Fruit fly (Drosophila melanogaster): ENCODE measurements around the gene CG6340.

CG6340 gene

dm6 chrX:15499996-15500904 is 18.1 kb downstream of the CG6340 start:
- TF ChIP-seq Dll (optimal IDR thresholded peaks at IDR 0.05) (no peak), EcR (GFP tag; optimal IDR thresholded peaks at IDR 0.05) (no peak), usp (GFP tag; optimal IDR thresholded peaks at IDR 0.05) (no peak), psq (optimal IDR thresholded peaks at IDR 0.05) (no peak), CG8478 (optimal IDR thresholded peaks at IDR 0.05) (no peak), pan (optimal IDR thresholded peaks at IDR 0.05) (no peak)

- TF ChIP-seq CG8478 (optimal IDR thresholded peaks at IDR 0.05) (no peak), psq (optimal IDR thresholded peaks at IDR 0.05) (no peak), EcR (GFP tag; optimal IDR thresholded peaks at IDR 0.05) (no peak), usp (GFP tag; optimal IDR thresholded peaks at IDR 0.05) (no peak), Dll (optimal IDR thresholded peaks at IDR 0.05) (no peak), pan (optimal IDR thresholded peaks at IDR 0.05) (no peak)
These were observed 19.6 kb downstream of the CG6340 start for dm6 chrX:15501706-15502267.

dm6 chrX:15502864-15503263 is 20.7 kb downstream of the CG6340 start:
- TF ChIP-seq psq (optimal IDR thresholded peaks at IDR 0.05): no peak
- TF ChIP-seq Dll (optimal IDR thresholded peaks at IDR 0.05): no peak
- no peak for TF ChIP-seq CG8478 (optimal IDR thresholded peaks at IDR 0.05)
- no peak for TF ChIP-seq usp (GFP tag; optimal IDR thresholded peaks at IDR 0.05)
- TF ChIP-seq pan (optimal IDR thresholded peaks at IDR 0.05): no peak
- no peak for TF ChIP-seq EcR (GFP tag; optimal IDR thresholded peaks at IDR 0.05)

dm6 chrX:15511399-15511798 is 29.2 kb downstream of the CG6340 start:
- TF ChIP-seq pan (optimal IDR thresholded peaks at IDR 0.05): no peak
- TF ChIP-seq usp (GFP tag; optimal IDR thresholded peaks at IDR 0.05): no peak
- TF ChIP-seq Dll (optimal IDR thresholded peaks at IDR 0.05): no peak

dm6 chrX:15522426-15523153 is 40.4 kb downstream of the CG6340 start:
- TF ChIP-seq Dll (optimal IDR thresholded peaks at IDR 0.05) (no peak), psq (optimal IDR thresholded peaks at IDR 0.05) (no peak), usp (GFP tag; optimal IDR thresholded peaks at IDR 0.05) (no peak), EcR (GFP tag; optimal IDR thresholded peaks at IDR 0.05) (no peak), CG8478 (optimal IDR thresholded peaks at IDR 0.05) (no peak), pan (optimal IDR thresholded peaks at IDR 0.05) (no peak)

- TF ChIP-seq pan (optimal IDR thresholded peaks at IDR 0.05) (no peak), psq (optimal IDR thresholded peaks at IDR 0.05) (no peak), Dll (optimal IDR thresholded peaks at IDR 0.05) (no peak)
These were observed 47.0 kb downstream of the CG6340 start for dm6 chrX:15529197-15529596.

- TF ChIP-seq pan (optimal IDR thresholded peaks at IDR 0.05) (no peak), psq (optimal IDR thresholded peaks at IDR 0.05) (no peak), EcR (GFP tag; optimal IDR thresholded peaks at IDR 0.05) (no peak)
These were observed 47.8 kb downstream of the CG6340 start for dm6 chrX:15529958-15530357.

- TF ChIP-seq pan (optimal IDR thresholded peaks at IDR 0.05): no peak
- no peak for TF ChIP-seq Dll (optimal IDR thresholded peaks at IDR 0.05)
- no peak for TF ChIP-seq CG8478 (optimal IDR thresholded peaks at IDR 0.05)
- no peak for TF ChIP-seq usp (GFP tag; optimal IDR thresholded peaks at IDR 0.05)
- TF ChIP-seq EcR (GFP tag; optimal IDR thresholded peaks at IDR 0.05): no peak
- no peak for TF ChIP-seq psq (optimal IDR thresholded peaks at IDR 0.05)
These were observed 48.2 kb downstream of the CG6340 start for dm6 chrX:15530369-15530768.

dm6 chrX:15532062-15532461 is 49.9 kb downstream of the CG6340 start:
- TF ChIP-seq psq (optimal IDR thresholded peaks at IDR 0.05) (no peak), CG8478 (optimal IDR thresholded peaks at IDR 0.05) (no peak), EcR (GFP tag; optimal IDR thresholded peaks at IDR 0.05) (no peak), pan (optimal IDR thresholded peaks at IDR 0.05) (no peak), Dll (optimal IDR thresholded peaks at IDR 0.05) (no peak), usp (GFP tag; optimal IDR thresholded peaks at IDR 0.05) (no peak)

Measured in whole organism.